Worm (Caenorhabditis elegans) whole organism, mixed stage, embryonic: ENCODE data around the gene Y37H2C.4.
"Not testable (repeated sequence)": the region's sequence is repeated elsewhere in the genome, so short reads cannot be mapped to it uniquely, and the experiment has no call there.

Source experiments
- ces-1 ChIP-seq: fragments of 150-350 bp; optimal IDR thresholded peaks from 2 replicates; lab custom pipeline; 2014; ENCODE audit warnings: missing biosample characterization, missing genetic modification reagents, missing genetic modification characterization
- elt-1 ChIP-seq: sonication (generic microtip); optimal IDR thresholded peaks from 2 replicates; lab custom pipeline; 2017; ENCODE audit warnings: missing genetic modification characterization, mild to moderate bottlenecking, missing compliant biosample characterization, antibody characterized with exemption, moderate library complexity, borderline replicate concordance; ENCODE audit not compliant: insufficient read depth
- elt-3 ChIP-seq: fragments of 150-350 bp; optimal IDR thresholded peaks from 2 replicates; lab custom pipeline; 2014; ENCODE audit warnings: missing biosample characterization, missing genetic modification characterization
- tbx-8 ChIP-seq: fragments of 200-800 bp; sonication (Bioruptor generic); optimal IDR thresholded peaks from 2 replicates; lab custom pipeline; 2018; ENCODE audit warnings: mild to moderate bottlenecking, missing genetic modification characterization, moderate library complexity, missing compliant biosample characterization
- unc-39 ChIP-seq: fragments of 150-350 bp; optimal IDR thresholded peaks from 2 replicates; lab custom pipeline; 2014; ENCODE audit warnings: missing biosample characterization, missing genetic modification characterization

- not testable (repeated sequence) for TF ChIP-seq ces-1 (GFP tag; lab: Kevin White, UChicago); elt-3 (tag; lab: Kevin White, UChicago); elt-1 (tag; lab: Kevin White, UChicago); tbx-8 (GFP tag; lab: Kevin White, UChicago); unc-39
Observed at ce11 chrV:18302414-18302813, 31.9 kb downstream of the Y37H2C.4 start, which contains the start of gene Y51A2A.6.
